Worm (Caenorhabditis elegans): ENCODE measurements around the gene clec-67.

- no peak for TF ChIP-seq nhr-179 (tag; optimal IDR thresholded peaks at IDR 0.05)
- no peak for TF ChIP-seq F10E7.11 (tag; optimal IDR thresholded peaks at IDR 0.05)
- no peak for TF ChIP-seq nfya-2 (GFP tag; IDR thresholded peaks at IDR 0.05)
- TF ChIP-seq repo-1 (tag; optimal IDR thresholded peaks at IDR 0.05) = no peak
- TF ChIP-seq him-1 (tag; optimal IDR thresholded peaks at IDR 0.05) = no peak
- no peak for TF ChIP-seq B0019.2 (GFP tag; conservative IDR thresholded peaks at IDR 0.05)
- no peak for TF ChIP-seq bed-1 (GFP tag; IDR thresholded peaks at IDR 0.05)
- no peak for TF ChIP-seq B0035.1 (tag; optimal IDR thresholded peaks at IDR 0.05)
- TF ChIP-seq lin-26 (GFP tag; IDR thresholded peaks at IDR 0.05) = no peak
- TF ChIP-seq C06A6.2 (GFP tag; conservative IDR thresholded peaks at IDR 0.05) = no peak
Measured at ce11 chrIV:3914462-3914861, 7.5 kb upstream of the clec-67 start, which contains the start of gene F56D6.19.
